Worm (Caenorhabditis elegans) whole organism, early embryonic: ENCODE data around the gene Y15E3A.3.

Source experiments
- B0310.2 ChIP-seq: sonication (generic microtip); optimal IDR thresholded peaks from 2 replicates; lab custom pipeline; 2016; ENCODE audit warnings: mild to moderate bottlenecking, missing genetic modification characterization, missing compliant biosample characterization
- F13C5.2 ChIP-seq: sonication (generic microtip); optimal IDR thresholded peaks from 2 replicates; lab custom pipeline; 2017; ENCODE audit warnings: mild to moderate bottlenecking, missing genetic modification characterization, inconsistent platforms, missing compliant biosample characterization
- aly-1 ChIP-seq: sonication (generic microtip); optimal IDR thresholded peaks from 2 replicates; lab custom pipeline; 2016; ENCODE audit warnings: missing genetic modification characterization, missing compliant biosample characterization
- ama-1 ChIP-seq: fragments of 150-350 bp; optimal IDR thresholded peaks from 2 replicates; lab custom pipeline; 2014
- ceh-13 ChIP-seq: fragments of 200-800 bp; sonication (Bioruptor generic); optimal IDR thresholded peaks from 2 replicates; lab custom pipeline; 2018; ENCODE audit warnings: mild to moderate bottlenecking, missing genetic modification characterization, missing compliant biosample characterization
- ceh-36 ChIP-seq: sonication (generic microtip); optimal IDR thresholded peaks from 2 replicates; lab custom pipeline; 2016; ENCODE audit warnings: missing genetic modification characterization, inconsistent platforms, missing compliant biosample characterization
- ets-7 ChIP-seq: sonication (generic microtip); optimal IDR thresholded peaks from 2 replicates; lab custom pipeline; 2016; ENCODE audit warnings: missing genotype, missing genetic modification characterization, missing compliant biosample characterization
- flt-1 ChIP-seq: fragments of 200-800 bp; sonication (Bioruptor generic); IDR thresholded peaks from 2 replicates; pipeline ENCODE4 v1.3.6; 2022; ENCODE audit warnings: missing genetic modification characterization, missing compliant biosample characterization
- hmbx-1 ChIP-seq: sonication (generic microtip); optimal IDR thresholded peaks from 2 replicates; lab custom pipeline; 2016; ENCODE audit warnings: mild to moderate bottlenecking, missing genetic modification characterization, missing compliant biosample characterization
- hmg-4 ChIP-seq: fragments of 200-800 bp; sonication (Bioruptor generic); optimal IDR thresholded peaks from 2 replicates; lab custom pipeline; 2018; ENCODE audit warnings: mild to moderate bottlenecking, missing genetic modification characterization, missing compliant biosample characterization
- hnd-1 ChIP-seq: sonication (generic microtip); optimal IDR thresholded peaks from 2 replicates; lab custom pipeline; 2016; ENCODE audit warnings: missing genetic modification characterization, missing compliant biosample characterization
- pes-1 ChIP-seq: fragments of 200-800 bp; sonication (Bioruptor generic); IDR thresholded peaks from 2 replicates; pipeline ENCODE4 v1.3.6; 2022; ENCODE audit warnings: missing genetic modification reagents, missing genetic modification characterization, missing compliant biosample characterization
- scrt-1 ChIP-seq: fragments of 200-800 bp; sonication (Bioruptor generic); IDR thresholded peaks from 2 replicates; pipeline ENCODE4 v1.3.6; 2022; ENCODE audit warnings: missing genetic modification characterization, missing compliant biosample characterization
- sea-1 ChIP-seq: fragments of 200-800 bp; sonication (Bioruptor generic); conservative IDR thresholded peaks from 2 replicates; pipeline ENCODE4 v1.3.6; 2022; ENCODE audit warnings: missing genetic modification characterization, missing compliant biosample characterization
- tbx-11 ChIP-seq: fragments of 200-800 bp; sonication (Bioruptor generic); IDR thresholded peaks from 2 replicates; pipeline ENCODE4 v1.3.6; 2022; ENCODE audit warnings: missing genetic modification characterization, missing compliant biosample characterization
- tbx-37 ChIP-seq: fragments of 200-800 bp; sonication (Bioruptor generic); conservative IDR thresholded peaks from 2 replicates; pipeline ENCODE4 v1.3.6; 2022; ENCODE audit warnings: missing genetic modification reagents, missing genetic modification characterization, missing compliant biosample characterization
- tra-4 ChIP-seq: sonication (generic microtip); optimal IDR thresholded peaks from 2 replicates; lab custom pipeline; 2017; ENCODE audit warnings: missing genetic modification characterization, missing compliant biosample characterization

Y15E3A.3 gene

ce11 chrX:15312073-15312472, 13.5 kb downstream of the Y15E3A.3 start:
- no peak for TF ChIP-seq aly-1
- no peak for TF ChIP-seq B0310.2
- no peak for TF ChIP-seq ceh-13 (GFP tag; lab: Kevin White, UChicago)
- TF ChIP-seq ama-1 (lab: Kevin White, UChicago): no peak
- no peak for TF ChIP-seq ets-7 (tag; lab: Kevin White, UChicago)
- TF ChIP-seq hmg-4 (GFP tag; lab: Kevin White, UChicago): no peak
- TF ChIP-seq tbx-11 (GFP tag; lab: Robert Waterston, UW): no peak
- TF ChIP-seq sea-1 (GFP tag; lab: Robert Waterston, UW): no peak
- TF ChIP-seq scrt-1 (GFP tag; lab: Robert Waterston, UW): no peak
- no peak for TF ChIP-seq tbx-37
- no peak for TF ChIP-seq ceh-36 (tag; lab: Kevin White, UChicago)
- no peak for TF ChIP-seq pes-1 (GFP tag; lab: Robert Waterston, UW)
- no peak for TF ChIP-seq hnd-1
- no peak for TF ChIP-seq flt-1
- TF ChIP-seq F13C5.2 (tag; lab: Kevin White, UChicago): no peak

- no peak for TF ChIP-seq hmbx-1 (tag; lab: Kevin White, UChicago)
These were observed 14.6 kb downstream of the Y15E3A.3 start for ce11 chrX:15310986-15311385.

- TF ChIP-seq F13C5.2 (tag; lab: Kevin White, UChicago): no peak
- TF ChIP-seq flt-1: no peak
- no peak for TF ChIP-seq ama-1 (lab: Kevin White, UChicago)
- TF ChIP-seq sea-1 (GFP tag; lab: Robert Waterston, UW): no peak
- TF ChIP-seq ceh-13 (GFP tag; lab: Kevin White, UChicago): no peak
- no peak for TF ChIP-seq aly-1
- TF ChIP-seq tra-4 (tag; lab: Kevin White, UChicago): no peak
- TF ChIP-seq hmg-4 (GFP tag; lab: Kevin White, UChicago): peak; percentile 19
These were observed 15.3 kb downstream of the Y15E3A.3 start for ce11 chrX:15310330-15310776.

- TF ChIP-seq sea-1 (GFP tag; lab: Robert Waterston, UW) (no peak), flt-1 (no peak), ceh-13 (GFP tag; lab: Kevin White, UChicago) (no peak), B0310.2 (no peak), hmbx-1 (tag; lab: Kevin White, UChicago) (no peak), ets-7 (tag; lab: Kevin White, UChicago) (no peak), aly-1 (no peak), F13C5.2 (tag; lab: Kevin White, UChicago) (no peak), ama-1 (lab: Kevin White, UChicago) (no peak), hnd-1 (no peak), scrt-1 (GFP tag; lab: Robert Waterston, UW) (no peak), hmg-4 (GFP tag; lab: Kevin White, UChicago) (no peak), tbx-37 (no peak), tbx-11 (GFP tag; lab: Robert Waterston, UW) (no peak), ceh-36 (tag; lab: Kevin White, UChicago) (no peak)
These were observed 16.5 kb downstream of the Y15E3A.3 start, which contains the start of gene nhr-91 for ce11 chrX:15309138-15309537. Gene nhr-91 (plus strand): TSS chrX:15309369.

ce11 chrX:15308685-15309084, 16.9 kb downstream of the Y15E3A.3 start:
- TF ChIP-seq sea-1 (GFP tag; lab: Robert Waterston, UW): no peak
- no peak for TF ChIP-seq hnd-1
- TF ChIP-seq ceh-13 (GFP tag; lab: Kevin White, UChicago): no peak
- TF ChIP-seq aly-1: no peak
- TF ChIP-seq B0310.2: no peak
- no peak for TF ChIP-seq pes-1 (GFP tag; lab: Robert Waterston, UW)
- no peak for TF ChIP-seq tbx-37
- TF ChIP-seq ama-1 (lab: Kevin White, UChicago): no peak
- no peak for TF ChIP-seq tra-4 (tag; lab: Kevin White, UChicago)
- TF ChIP-seq F13C5.2 (tag; lab: Kevin White, UChicago): no peak
- TF ChIP-seq scrt-1 (GFP tag; lab: Robert Waterston, UW): no peak
- TF ChIP-seq hmg-4 (GFP tag; lab: Kevin White, UChicago): no peak
- TF ChIP-seq ets-7 (tag; lab: Kevin White, UChicago): no peak

- no peak for TF ChIP-seq hnd-1
- peak; percentile 3 for TF ChIP-seq hmg-4 (GFP tag; lab: Kevin White, UChicago)
These were observed 17.9 kb downstream of the Y15E3A.3 start for ce11 chrX:15307677-15308076.

ce11 chrX:15302863-15303262, 22.7 kb downstream of the Y15E3A.3 start, which contains the start of gene ser-2:
Gene ser-2 (minus strand): TSS chrX:15302963.
- TF ChIP-seq aly-1: no peak
- no peak for TF ChIP-seq tbx-37
- TF ChIP-seq scrt-1 (GFP tag; lab: Robert Waterston, UW): no peak
- TF ChIP-seq ets-7 (tag; lab: Kevin White, UChicago): no peak
- no peak for TF ChIP-seq B0310.2
- TF ChIP-seq tbx-11 (GFP tag; lab: Robert Waterston, UW): no peak

- TF ChIP-seq sea-1 (GFP tag; lab: Robert Waterston, UW) (no peak), tra-4 (tag; lab: Kevin White, UChicago) (no peak), F13C5.2 (tag; lab: Kevin White, UChicago) (no peak), flt-1 (no peak), ceh-13 (GFP tag; lab: Kevin White, UChicago) (no peak), B0310.2 (no peak)
These were observed 25.6 kb downstream of the Y15E3A.3 start for ce11 chrX:15300002-15300401.

- TF ChIP-seq flt-1 (peak; percentile 77), B0310.2 (peak; percentile 77), aly-1 (peak; percentile 85), F13C5.2 (tag; lab: Kevin White, UChicago) (peak; percentile 64), hnd-1 (peak; percentile 55), ceh-36 (tag; lab: Kevin White, UChicago) (peak; percentile 75), tbx-37 (peak; percentile 79), hmbx-1 (tag; lab: Kevin White, UChicago) (peak; percentile 37), pes-1 (GFP tag; lab: Robert Waterston, UW) (peak; percentile 87), ets-7 (tag; lab: Kevin White, UChicago) (peak; percentile 27), scrt-1 (GFP tag; lab: Robert Waterston, UW) (peak; percentile 86), ceh-13 (GFP tag; lab: Kevin White, UChicago) (peak; percentile 69), tbx-11 (GFP tag; lab: Robert Waterston, UW) (peak; percentile 85), ama-1 (lab: Kevin White, UChicago) (no peak), sea-1 (GFP tag; lab: Robert Waterston, UW) (peak; percentile 84), hmg-4 (GFP tag; lab: Kevin White, UChicago) (peak; percentile 78), tra-4 (tag; lab: Kevin White, UChicago) (no peak)
These were observed 28.2 kb downstream of the Y15E3A.3 start for ce11 chrX:15297396-15297827.
